Fruit fly (Drosophila melanogaster) whole organism, embryonic: ENCODE results near the gene CG13829.

Source experiments
- B-H2 ChIP-seq: fragments of 200-800 bp; sonication (Bioruptor generic); optimal IDR thresholded peaks from 2 replicates; lab custom pipeline; 2018; ENCODE audit warnings: missing biosample characterization, mild to moderate bottlenecking, missing genetic modification characterization
- CG10147 ChIP-seq: fragments of 200-800 bp; sonication (Bioruptor generic); optimal IDR thresholded peaks from 2 replicates; lab custom pipeline; 2019; ENCODE audit warnings: missing biosample characterization, mild to moderate bottlenecking, missing genetic modification characterization, moderate library complexity
- CG10654 ChIP-seq: fragments of 200-800 bp; sonication (Bioruptor generic); optimal IDR thresholded peaks from 2 replicates; lab custom pipeline; 2016; ENCODE audit warnings: missing biosample characterization, missing genetic modification characterization
- CG11504 ChIP-seq: fragments of 200-800 bp; sonication (Bioruptor generic); optimal IDR thresholded peaks from 3 replicates; lab custom pipeline; 2019; ENCODE audit warnings: missing biosample characterization, mild to moderate bottlenecking, missing genetic modification characterization, moderate library complexity
- CG12155 ChIP-seq: fragments of 200-800 bp; sonication (Bioruptor generic); optimal IDR thresholded peaks from 3 replicates; lab custom pipeline; 2016; ENCODE audit warnings: missing biosample characterization, missing genetic modification characterization
- CG12769 ChIP-seq: fragments of 200-800 bp; sonication (Bioruptor generic); optimal IDR thresholded peaks from 2 replicates; lab custom pipeline; 2019; ENCODE audit warnings: missing biosample characterization, mild to moderate bottlenecking, missing genetic modification characterization, moderate library complexity
- CG13624 ChIP-seq: fragments of 200-800 bp; sonication (Bioruptor generic); optimal IDR thresholded peaks from 2 replicates; lab custom pipeline; 2016; ENCODE audit warnings: missing biosample characterization, missing genetic modification characterization
- CG16779 ChIP-seq: fragments of 200-800 bp; sonication (Bioruptor generic); IDR thresholded peaks from 2 replicates; pipeline ENCODE4 v1.3.6; 2022; ENCODE audit warnings: missing biosample characterization, missing genetic modification characterization
- CG17568 ChIP-seq: fragments of 200-800 bp; sonication (Bioruptor generic); optimal IDR thresholded peaks from 2 replicates; lab custom pipeline; 2018; ENCODE audit warnings: missing biosample characterization, mild to moderate bottlenecking, missing genetic modification characterization, moderate library complexity
- CG17829 ChIP-seq: fragments of 200-800 bp; optimal IDR thresholded peaks from 2 replicates; lab custom pipeline; 2019; ENCODE audit warnings: missing biosample characterization, mild to moderate bottlenecking, missing genetic modification characterization, moderate library complexity
- CG2116 ChIP-seq: fragments of 200-800 bp; sonication (Bioruptor generic); optimal IDR thresholded peaks from 3 replicates; lab custom pipeline; 2018; ENCODE audit warnings: missing biosample characterization, mild to moderate bottlenecking, missing genetic modification characterization
- CG2120 ChIP-seq: fragments of 200-800 bp; sonication (Bioruptor generic); optimal IDR thresholded peaks from 3 replicates; lab custom pipeline; 2016; ENCODE audit warnings: missing biosample characterization, missing genetic modification characterization
- CG30020 ChIP-seq: fragments of 200-800 bp; optimal IDR thresholded peaks from 2 replicates; lab custom pipeline; 2019; ENCODE audit warnings: missing biosample characterization, mild to moderate bottlenecking, missing genetic modification characterization, moderate library complexity
- CG31441 ChIP-seq: fragments of 200-800 bp; sonication (Bioruptor generic); IDR thresholded peaks from 2 replicates; pipeline ENCODE4 v1.3.6; 2022; ENCODE audit warnings: missing biosample characterization, missing genetic modification characterization
- CG33557 ChIP-seq: fragments of 200-800 bp; sonication (Bioruptor generic); optimal IDR thresholded peaks from 2 replicates; lab custom pipeline; 2019; ENCODE audit warnings: missing biosample characterization, mild to moderate bottlenecking, missing genetic modification characterization, moderate library complexity
- CG3838 ChIP-seq: fragments of 200-800 bp; sonication (Bioruptor generic); optimal IDR thresholded peaks from 3 replicates; lab custom pipeline; 2016; ENCODE audit warnings: missing biosample characterization, missing genetic modification characterization
- CG6254 ChIP-seq: fragments of 200-800 bp; sonication (Bioruptor generic); optimal IDR thresholded peaks from 3 replicates; lab custom pipeline; 2017; ENCODE audit warnings: mild to moderate bottlenecking, missing biosample characterization, missing genetic modification reagents, missing genetic modification characterization
- CG6654 ChIP-seq: fragments of 200-800 bp; sonication (Bioruptor generic); optimal IDR thresholded peaks from 2 replicates; lab custom pipeline; 2017; ENCODE audit warnings: missing biosample characterization, mild to moderate bottlenecking, missing genetic modification characterization
- CG6813 ChIP-seq: fragments of 200-800 bp; sonication (Bioruptor generic); optimal IDR thresholded peaks from 2 replicates; lab custom pipeline; 2017; ENCODE audit warnings: missing biosample characterization, missing genetic modification characterization, mild to moderate bottlenecking, moderate library complexity, missing genetic modification reagents
- CG9817 ChIP-seq: fragments of 200-800 bp; sonication (Bioruptor generic); optimal IDR thresholded peaks from 2 replicates; lab custom pipeline; 2018; ENCODE audit warnings: missing biosample characterization, mild to moderate bottlenecking, missing genetic modification characterization, moderate library complexity
- D ChIP-seq, 2 experiments: fragments of 200-800 bp in 1 of 2; fragments of >200 bp in 1 of 2; sonication (Bioruptor generic) in 1 of 2; optimal IDR thresholded peaks; 2 replicates in 1 of 2; 3 replicates in 1 of 2; lab custom pipeline; 2017; ENCODE audit warnings: mild to moderate bottlenecking in 1 of 2, missing biosample characterization in 1 of 2, missing genetic modification characterization in 1 of 2, missing genetic modification reagents in 1 of 2
- D19B ChIP-seq: fragments of 200-800 bp; sonication (Bioruptor generic); optimal IDR thresholded peaks from 2 replicates; lab custom pipeline; 2017; ENCODE audit warnings: missing biosample characterization, mild to moderate bottlenecking, missing genetic modification characterization
- Doc3 ChIP-seq: fragments of 200-800 bp; sonication (Bioruptor generic); IDR thresholded peaks from 3 replicates; pipeline ENCODE4 v1.3.6; 2022; ENCODE audit warnings: missing biosample characterization, missing genetic modification characterization; ENCODE audit not compliant: partially characterized antibody
- Eip74EF ChIP-seq, 2 experiments: fragments of 200-800 bp in 1 of 2; fragments of >200 bp in 1 of 2; sonication (Bioruptor generic) in 1 of 2; optimal IDR thresholded peaks; 2 replicates each; lab custom pipeline; 2017 to 2019; ENCODE audit warnings: missing biosample characterization in 2 of 2, missing genetic modification characterization in 2 of 2, mild to moderate bottlenecking in 1 of 2, moderate library complexity in 1 of 2
- HLH4C ChIP-seq: fragments of 200-800 bp; sonication (Bioruptor generic); IDR thresholded peaks from 3 replicates; pipeline ENCODE4 v1.3.6; 2022; ENCODE audit warnings: missing biosample characterization, missing genetic modification characterization; ENCODE audit not compliant: partially characterized antibody
- Hmr ChIP-seq: fragments of 200-800 bp; sonication (Bioruptor generic); optimal IDR thresholded peaks from 3 replicates; lab custom pipeline; 2017; ENCODE audit warnings: mild to moderate bottlenecking, missing biosample characterization, missing genetic modification reagents, missing genetic modification characterization
- Lim3 ChIP-seq: fragments of 200-800 bp; sonication (Bioruptor generic); IDR thresholded peaks from 2 replicates; pipeline ENCODE4 v1.3.6; 2022; ENCODE audit warnings: missing biosample characterization, missing genetic modification characterization
- Mes4 ChIP-seq: fragments of 200-800 bp; sonication (Bioruptor generic); optimal IDR thresholded peaks from 2 replicates; lab custom pipeline; 2016; ENCODE audit warnings: missing biosample characterization, missing genetic modification characterization
- Mrtf ChIP-seq: fragments of 200-800 bp; sonication (Bioruptor generic); IDR thresholded peaks from 3 replicates; pipeline ENCODE4 v1.3.6; 2022; ENCODE audit warnings: missing biosample characterization, missing genetic modification characterization
- NK7.1 ChIP-seq: fragments of 200-800 bp; sonication (Bioruptor generic); optimal IDR thresholded peaks from 3 replicates; lab custom pipeline; 2016; ENCODE audit warnings: missing biosample characterization, missing genetic modification characterization
- Opbp ChIP-seq: fragments of 200-800 bp; sonication (Bioruptor generic); IDR thresholded peaks from 3 replicates; pipeline ENCODE4 v1.3.6; 2022; ENCODE audit warnings: missing biosample characterization, missing genetic modification characterization; ENCODE audit not compliant: partially characterized antibody
- Xrp1 ChIP-seq: fragments of 200-800 bp; sonication (Bioruptor generic); IDR thresholded peaks from 2 replicates; pipeline ENCODE4 v1.3.6; 2022; ENCODE audit warnings: missing biosample characterization, missing genetic modification characterization
- bcd ChIP-seq: fragments of 200-800 bp; sonication (Bioruptor generic); optimal IDR thresholded peaks from 2 replicates; lab custom pipeline; 2017; ENCODE audit warnings: missing biosample characterization, mild to moderate bottlenecking, missing genetic modification characterization
- bsh ChIP-seq, 2 experiments: fragments of 200-800 bp; sonication (Bioruptor generic); optimal IDR thresholded peaks; 2 replicates each; lab custom pipeline; 2017 to 2018; ENCODE audit warnings: mild to moderate bottlenecking in 2 of 2, missing biosample characterization in 2 of 2, missing genetic modification characterization in 2 of 2, moderate library complexity in 1 of 2
- dati ChIP-seq: fragments of 200-800 bp; sonication (Bioruptor generic); IDR thresholded peaks from 2 replicates; pipeline ENCODE4 v1.3.6; 2022; ENCODE audit warnings: missing biosample characterization, missing genetic modification characterization
- en ChIP-seq: fragments of 200-800 bp; sonication (Bioruptor generic); optimal IDR thresholded peaks from 2 replicates; lab custom pipeline; 2016; ENCODE audit warnings: missing biosample characterization, missing genetic modification characterization
- gcm2 ChIP-seq: fragments of 200-800 bp; sonication (Bioruptor generic); optimal IDR thresholded peaks from 2 replicates; lab custom pipeline; 2016; ENCODE audit warnings: missing biosample characterization, missing genetic modification characterization
- gem ChIP-seq: fragments of 200-800 bp; sonication (Bioruptor generic); optimal IDR thresholded peaks from 2 replicates; lab custom pipeline; 2019; ENCODE audit warnings: missing biosample characterization, mild to moderate bottlenecking, missing genetic modification characterization, moderate library complexity
- gfzf ChIP-seq: fragments of 200-800 bp; sonication (Bioruptor generic); optimal IDR thresholded peaks from 2 replicates; lab custom pipeline; 2016; ENCODE audit warnings: missing biosample characterization, mild to moderate bottlenecking, missing genetic modification characterization, moderate library complexity
- h ChIP-seq: fragments of >200 bp; optimal IDR thresholded peaks from 2 replicates; lab custom pipeline; 2017
- jumu ChIP-seq: fragments of 200-800 bp; sonication (Bioruptor generic); optimal IDR thresholded peaks from 3 replicates; lab custom pipeline; 2016; ENCODE audit warnings: missing biosample characterization, missing genetic modification characterization
- lilli ChIP-seq: fragments of 200-800 bp; sonication (Bioruptor generic); optimal IDR thresholded peaks from 3 replicates; lab custom pipeline; 2016; ENCODE audit warnings: missing biosample characterization, missing genetic modification characterization
- luna ChIP-seq: fragments of 200-800 bp; sonication (Bioruptor generic); optimal IDR thresholded peaks from 2 replicates; lab custom pipeline; 2016; ENCODE audit warnings: missing biosample characterization, missing genetic modification characterization
- pfk ChIP-seq: fragments of 200-800 bp; sonication (Bioruptor generic); optimal IDR thresholded peaks from 2 replicates; lab custom pipeline; 2018; ENCODE audit warnings: missing biosample characterization, mild to moderate bottlenecking, missing genetic modification characterization, moderate library complexity
- pnt ChIP-seq: fragments of 200-800 bp; sonication (Bioruptor generic); optimal IDR thresholded peaks from 3 replicates; lab custom pipeline; 2016; ENCODE audit warnings: missing biosample characterization, missing genetic modification characterization
- sens-2 ChIP-seq: fragments of 200-800 bp; sonication (Bioruptor generic); IDR thresholded peaks from 2 replicates; pipeline ENCODE4 v1.3.6; 2022; ENCODE audit warnings: missing biosample characterization, missing genetic modification characterization
- slou ChIP-seq: fragments of 200-800 bp; sonication (Bioruptor generic); optimal IDR thresholded peaks from 3 replicates; lab custom pipeline; 2016; ENCODE audit warnings: missing biosample characterization, missing genetic modification characterization
- trh ChIP-seq: fragments of 200-800 bp; sonication (Bioruptor generic); optimal IDR thresholded peaks from 2 replicates; lab custom pipeline; 2016; ENCODE audit warnings: missing biosample characterization, missing genetic modification characterization
- vvl ChIP-seq: fragments of 200-800 bp; sonication (Bioruptor generic); IDR thresholded peaks from 2 replicates; pipeline ENCODE4 v1.3.6; 2022; ENCODE audit warnings: missing biosample characterization, missing genetic modification characterization

Gene CG13829

dm6 chr3R:23112680-23113362, 48.3 kb downstream of the CG13829 start, which contains the start of gene Cow (continued):
- TF ChIP-seq dati (GFP tag; lab: Robert Waterston, UW), result no peak
- no peak for TF ChIP-seq pfk (GFP tag; lab: Kevin White, UChicago)
- TF ChIP-seq CG6654, result no peak
- TF ChIP-seq CG6254 (GFP tag; lab: Kevin White, UChicago), result no peak
- peak; percentile 8 for TF ChIP-seq luna
- TF ChIP-seq bsh (GFP tag; optimal IDR thresholded peaks at IDR 0.05; lab: Kevin White, UChicago), result no peak
- TF ChIP-seq CG6813, result peak; percentile 57
- no peak for TF ChIP-seq HLH4C (GFP tag; lab: Robert Waterston, UW)
- TF ChIP-seq pnt (GFP tag; lab: Kevin White, UChicago), result peak; percentile 26
- no peak for TF ChIP-seq slou
- peak; percentile 74 for TF ChIP-seq Xrp1 (GFP tag; lab: Robert Waterston, UW)
- peak; percentile 27 for TF ChIP-seq B-H2 (GFP tag; lab: Kevin White, UChicago)
- peak; percentile 13 for TF ChIP-seq trh (GFP tag; lab: Kevin White, UChicago)
- TF ChIP-seq CG16779 (GFP tag; lab: Robert Waterston, UW), result no peak
- TF ChIP-seq Mrtf (GFP tag; lab: Robert Waterston, UW), result no peak
- peak; percentile 39 for TF ChIP-seq jumu (GFP tag; lab: Kevin White, UChicago)
- peak; percentile 57 for TF ChIP-seq CG12155 (GFP tag; lab: Kevin White, UChicago)
- TF ChIP-seq Eip74EF (GFP tag; optimal IDR thresholded peaks at IDR 0.05; lab: Kevin White, UChicago), result no peak
- no peak for TF ChIP-seq h (lab: Kevin White, UChicago)
- peak; percentile 5 for TF ChIP-seq D19B (GFP tag; lab: Kevin White, UChicago)
- TF ChIP-seq D (optimal IDR thresholded peaks at IDR 0.05; lab: Kevin White, UChicago), result no peak
- TF ChIP-seq D (GFP tag; optimal IDR thresholded peaks at IDR 0.05; lab: Kevin White, UChicago), result no peak
- no peak for TF ChIP-seq gfzf (GFP tag; lab: Kevin White, UChicago)
- peak; percentile 55 for TF ChIP-seq CG9817
- TF ChIP-seq Hmr (GFP tag; lab: Kevin White, UChicago), result peak; percentile 84
- TF ChIP-seq sens-2 (GFP tag; lab: Robert Waterston, UW), result no peak
- no peak for TF ChIP-seq en (GFP tag; lab: Kevin White, UChicago)
- TF ChIP-seq CG11504 (tag; lab: Kevin White, UChicago), result peak; percentile 74
- TF ChIP-seq CG31441 (GFP tag; lab: Robert Waterston, UW), result peak; percentile 39; the same call in 1 of the 2 replicates
- TF ChIP-seq CG12769 (tag; lab: Kevin White, UChicago), result peak; percentile 90
- TF ChIP-seq CG17829 (tag; lab: Kevin White, UChicago), result peak; percentile 32
- peak; percentile 77 for TF ChIP-seq vvl
- TF ChIP-seq CG10654 (GFP tag; lab: Kevin White, UChicago), result peak; percentile 9
- TF ChIP-seq CG13624 (GFP tag; lab: Kevin White, UChicago), result peak; percentile 54
- TF ChIP-seq NK7.1 (GFP tag; lab: Kevin White, UChicago), result no peak
- no peak for TF ChIP-seq Doc3 (GFP tag; lab: Robert Waterston, UW)
- TF ChIP-seq CG30020 (tag; lab: Kevin White, UChicago), result no peak
- TF ChIP-seq gem (tag; lab: Kevin White, UChicago), result peak; percentile 76
- TF ChIP-seq CG3838, result no peak
- no peak for TF ChIP-seq CG33557
- TF ChIP-seq bcd (GFP tag; lab: Kevin White, UChicago), result peak; percentile 66
- TF ChIP-seq gcm2 (GFP tag; lab: Kevin White, UChicago), result peak; percentile 26
- peak; percentile 74 for TF ChIP-seq lilli (GFP tag; lab: Kevin White, UChicago)
- peak; percentile 4 for TF ChIP-seq CG2116 (GFP tag; lab: Kevin White, UChicago)
- TF ChIP-seq Opbp (GFP tag; lab: Robert Waterston, UW), result no peak
- TF ChIP-seq CG2120 (GFP tag; lab: Kevin White, UChicago), result peak; percentile 88
- TF ChIP-seq CG10147 (GFP tag; lab: Kevin White, UChicago), result peak; percentile 75
- TF ChIP-seq Mes4 (GFP tag; lab: Kevin White, UChicago), result peak; percentile 4
- no peak for TF ChIP-seq Lim3
- no peak for TF ChIP-seq CG17568 (GFP tag; lab: Kevin White, UChicago)
